Fruit fly (Drosophila melanogaster): Measurements from ENCODE around the gene CG33229.

Gene CG33229

dm6 chr3L:223019-223902 lies at the start of gene CG33229, which contains the start of gene pyx (continued):
- TF ChIP-seq MTF-1 (GFP tag; optimal IDR thresholded peaks at IDR 0.05; ENCODE audit: borderline replicate concordance) = no peak

- no peak for TF ChIP-seq CG18619 (GFP tag; optimal IDR thresholded peaks at IDR 0.05)
- TF ChIP-seq jumu (GFP tag; optimal IDR thresholded peaks at IDR 0.05) = no peak
- peak; percentile 21 for TF ChIP-seq HmgZ (tag; optimal IDR thresholded peaks at IDR 0.05)
- peak; percentile 68 for TF ChIP-seq CG2129 (GFP tag; IDR thresholded peaks at IDR 0.05; ENCODE audit: partially characterized antibody)
- TF ChIP-seq CG2120 (GFP tag; optimal IDR thresholded peaks at IDR 0.05) = peak; percentile 28
- TF ChIP-seq CoRest (tag; optimal IDR thresholded peaks at IDR 0.05) = peak; percentile 14
- TF ChIP-seq Hr3 (GFP tag; optimal IDR thresholded peaks at IDR 0.05) = no peak
- TF ChIP-seq fd3F (GFP tag; optimal IDR thresholded peaks at IDR 0.05) = no peak
- TF ChIP-seq Ets97D (GFP tag; optimal IDR thresholded peaks at IDR 0.05) = peak; percentile 49
- TF ChIP-seq ewg (GFP tag; optimal IDR thresholded peaks at IDR 0.05) = no peak
- peak; percentile 70 for TF ChIP-seq sens (GFP tag)
- peak; percentile 79 for TF ChIP-seq CG7963 (GFP tag; IDR thresholded peaks at IDR 0.05; ENCODE audit: partially characterized antibody)
- TF ChIP-seq D19A (tag; optimal IDR thresholded peaks at IDR 0.05) = peak; percentile 23
- peak; percentile 85 for TF ChIP-seq nerfin-2 (GFP tag; IDR thresholded peaks at IDR 0.05; ENCODE audit: partially characterized antibody)
- no peak for TF ChIP-seq Doc2 (GFP tag; IDR thresholded peaks at IDR 0.05)
- TF ChIP-seq trem (tag; optimal IDR thresholded peaks at IDR 0.05) = peak; percentile 67
- TF ChIP-seq sc (optimal IDR thresholded peaks at IDR 0.05) = no peak
- no peak for TF ChIP-seq sc (GFP tag; optimal IDR thresholded peaks at IDR 0.05)
- TF ChIP-seq CG12236 (GFP tag; optimal IDR thresholded peaks at IDR 0.05) = no peak
- TF ChIP-seq sd (tag; optimal IDR thresholded peaks at IDR 0.05) = peak; percentile 55
- TF ChIP-seq HLH54F (GFP tag; optimal IDR thresholded peaks at IDR 0.05) = no peak
- peak; percentile 90 for TF ChIP-seq Dref (GFP tag; IDR thresholded peaks at IDR 0.05)
- TF ChIP-seq CG2712 (tag; optimal IDR thresholded peaks at IDR 0.05) = peak; percentile 3
- TF ChIP-seq sima (GFP tag; optimal IDR thresholded peaks at IDR 0.05) = no peak
- peak; percentile 86 for TF ChIP-seq CG42726 (GFP tag; IDR thresholded peaks at IDR 0.05; ENCODE audit: partially characterized antibody)
- TF ChIP-seq stwl (tag; optimal IDR thresholded peaks at IDR 0.05) = peak; percentile 71
- TF ChIP-seq tna (GFP tag; IDR thresholded peaks at IDR 0.05; ENCODE audit: partially characterized antibody) = peak; percentile 88
- peak; percentile 88 for TF ChIP-seq hb (GFP tag; IDR thresholded peaks at IDR 0.05; ENCODE audit: partially characterized antibody)
- peak; percentile 20 for TF ChIP-seq Fer1 (GFP tag; optimal IDR thresholded peaks at IDR 0.05)
- no peak for TF ChIP-seq CG1792 (GFP tag; optimal IDR thresholded peaks at IDR 0.05)
- peak; percentile 94 for TF ChIP-seq Myb (GFP tag; optimal IDR thresholded peaks at IDR 0.05)
- TF ChIP-seq B-H1 (GFP tag; IDR thresholded peaks at IDR 0.05) = no peak
- peak; percentile 35 for TF ChIP-seq CG14710 (tag; optimal IDR thresholded peaks at IDR 0.05)
- TF ChIP-seq mld (GFP tag; IDR thresholded peaks at IDR 0.05; ENCODE audit: partially characterized antibody) = peak; percentile 86
- TF ChIP-seq zen2 (GFP tag; IDR thresholded peaks at IDR 0.05; ENCODE audit: partially characterized antibody) = peak; percentile 83; the same call in 2 of the 3 replicates
- TF ChIP-seq HLH4C (GFP tag; IDR thresholded peaks at IDR 0.05; ENCODE audit: partially characterized antibody) = peak; percentile 91
- TF ChIP-seq PHDP (tag; optimal IDR thresholded peaks at IDR 0.05) = peak; percentile 18
- peak; percentile 84 for TF ChIP-seq Dp (GFP tag; optimal IDR thresholded peaks at IDR 0.05)
- TF ChIP-seq sna (GFP tag; IDR thresholded peaks at IDR 0.05; ENCODE audit: partially characterized antibody) = peak; percentile 91
- peak; percentile 10 for TF ChIP-seq lbe (GFP tag; optimal IDR thresholded peaks at IDR 0.05)
- TF ChIP-seq Dll (GFP tag; IDR thresholded peaks at IDR 0.05; ENCODE audit: partially characterized antibody) = peak; percentile 90
- no peak for TF ChIP-seq CG4424 (GFP tag; optimal IDR thresholded peaks at IDR 0.05)
- peak; percentile 86 for TF ChIP-seq knrl (GFP tag; IDR thresholded peaks at IDR 0.05; ENCODE audit: partially characterized antibody)
- peak; percentile 89 for TF ChIP-seq bbx (GFP tag; IDR thresholded peaks at IDR 0.05; ENCODE audit: partially characterized antibody)
These were observed 49.2 kb upstream of the CG33229 start for dm6 chr3L:174501-174900.

All from whole organism, embryonic.